Worm (Caenorhabditis elegans) whole organism, L4/young adult: ENCODE data around the gene srd-44.
"Not testable (repeated sequence)": the region's sequence is repeated elsewhere in the genome, so short reads cannot be mapped to it uniquely, and the experiment has no call there.

Experiments used
- W03F9.2 ChIP-seq: fragments of 150-350 bp; optimal IDR thresholded peaks from 2 replicates; lab custom pipeline; 2014; ENCODE audit warnings: missing biosample characterization, missing genetic modification characterization
- dao-5 ChIP-seq: sonication (generic microtip); optimal IDR thresholded peaks from 2 replicates; lab custom pipeline; 2016; ENCODE audit warnings: missing genotype, missing genetic modification characterization, moderate library complexity, missing compliant biosample characterization
- him-1 ChIP-seq: sonication (generic microtip); optimal IDR thresholded peaks from 2 replicates; lab custom pipeline; 2016; ENCODE audit warnings: missing genotype, missing genetic modification reagents, missing genetic modification characterization, missing compliant biosample characterization

Gene srd-44

DNA sequence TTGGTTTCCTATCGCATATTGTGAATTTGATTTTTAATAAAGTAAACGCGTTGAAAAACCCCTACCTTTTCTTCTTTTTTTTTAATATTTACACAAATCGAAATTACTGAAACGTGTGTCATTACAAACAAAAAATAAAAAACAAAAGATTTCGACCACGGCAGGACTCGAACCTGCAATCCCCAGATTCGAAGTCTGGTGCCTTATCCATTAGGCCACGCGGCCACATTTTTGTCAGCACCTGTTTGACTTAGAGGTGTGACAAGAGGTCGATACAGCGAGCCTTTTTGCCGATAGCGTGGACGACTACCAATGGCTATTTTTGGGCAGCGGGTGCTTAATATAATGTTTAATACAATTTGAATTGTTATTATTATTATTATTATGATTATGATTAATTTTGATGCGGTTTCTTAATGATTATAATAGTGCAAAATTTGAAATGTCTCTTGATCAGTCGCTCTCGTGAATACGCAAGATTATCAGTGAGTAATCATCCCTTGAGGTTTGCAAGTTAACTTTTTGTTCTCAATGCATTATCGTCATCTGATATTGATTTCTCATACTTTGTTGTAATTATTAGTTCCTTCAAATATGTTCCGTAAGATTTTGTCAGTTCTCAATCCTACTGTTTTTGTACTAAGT is at the start of gene srd-44:
Gene srd-44 (plus strand): TSS at position 595 of the 645 bp plus-strand sequence.
- no peak for TF ChIP-seq dao-5 (tag; lab: Kevin White, UChicago)
- TF ChIP-seq him-1 (tag; lab: Kevin White, UChicago) = no peak
- no peak for TF ChIP-seq W03F9.2 (tag; lab: Kevin White, UChicago)

DNA sequence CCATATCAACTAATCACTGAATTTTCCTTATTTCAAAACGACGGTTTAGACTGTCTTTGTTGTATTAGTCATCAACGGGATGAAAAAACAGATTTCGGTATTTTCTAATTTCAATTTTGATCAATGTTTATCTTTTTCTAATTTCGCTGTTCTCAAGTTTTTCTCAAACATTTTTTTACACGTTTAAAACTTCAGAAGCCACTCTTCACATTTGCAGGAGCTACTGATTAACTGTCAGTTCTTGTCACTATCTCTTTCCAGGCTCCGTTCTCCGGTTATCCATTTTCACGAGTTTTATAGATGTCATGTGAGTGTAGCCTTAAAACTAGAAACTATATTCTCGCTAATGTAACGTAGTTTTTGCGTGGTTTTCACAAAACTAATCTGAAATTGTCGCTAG is 47.7 kb upstream of the srd-44 start, which contains the start of gene C04B4.4:
Gene C04B4.4 (plus strand): TSS at position 301 of the 400 bp plus-strand sequence.
- TF ChIP-seq W03F9.2 (tag; lab: Kevin White, UChicago) (no peak), him-1 (tag; lab: Kevin White, UChicago) (no peak), dao-5 (tag; lab: Kevin White, UChicago) (no peak)

DNA sequence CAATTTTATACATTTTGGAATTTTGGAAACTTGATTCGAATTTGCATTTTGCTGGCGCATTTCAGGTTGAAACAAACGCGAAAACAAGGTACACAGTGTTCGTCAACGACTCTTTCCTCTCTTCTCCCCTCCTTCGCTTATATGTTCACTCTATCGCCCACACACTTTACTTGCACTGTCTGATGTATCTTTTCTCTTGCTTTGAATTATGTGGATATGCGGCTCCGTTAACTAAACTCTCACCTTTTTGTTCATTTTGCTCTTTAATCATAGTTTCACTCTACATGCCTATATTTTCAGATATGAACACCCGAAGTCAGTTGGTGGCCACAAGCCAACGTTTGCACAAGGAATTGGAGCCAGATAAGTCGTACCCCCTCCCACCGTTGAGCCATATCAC is 44.0 kb upstream of the srd-44 start, which contains the start of gene W06D11.1:
Gene W06D11.1 (plus strand): TSS at position 301 of the 400 bp plus-strand sequence.
- no peak for TF ChIP-seq him-1 (tag; lab: Kevin White, UChicago)
- TF ChIP-seq dao-5 (tag; lab: Kevin White, UChicago) = no peak
- no peak for TF ChIP-seq W03F9.2 (tag; lab: Kevin White, UChicago)

DNA sequence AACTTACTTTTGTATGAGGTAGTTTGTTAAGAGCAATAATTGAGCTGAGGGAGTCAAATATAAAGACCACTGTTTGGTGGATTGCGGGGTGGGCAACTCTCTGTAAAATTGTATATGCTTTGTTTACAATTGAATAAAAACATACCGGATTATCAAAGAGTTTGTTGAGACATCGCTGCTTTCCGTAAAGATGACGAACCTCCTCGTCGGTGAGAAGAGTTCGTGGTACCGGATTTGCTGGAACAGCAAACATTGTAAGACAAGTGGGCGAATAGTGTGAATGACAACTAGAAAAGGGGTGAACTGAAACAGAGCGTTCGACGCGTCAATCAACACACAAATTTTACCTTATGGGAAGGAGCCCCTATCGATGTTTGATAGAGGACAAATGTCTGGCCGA is 41.8 kb upstream of the srd-44 start, which contains the start of gene W06D11.2:
Gene W06D11.2 (minus strand): TSS at position 339 of the 400 bp plus-strand sequence.
- no peak for TF ChIP-seq him-1 (tag; lab: Kevin White, UChicago)
- TF ChIP-seq W03F9.2 (tag; lab: Kevin White, UChicago) = no peak
- no peak for TF ChIP-seq dao-5 (tag; lab: Kevin White, UChicago)

ce11 chrX:12298324-12298723 is 39.9 kb upstream of the srd-44 start, which contains the start of gene W06D11.3:
Gene W06D11.3, plus strand, starts transcription at chrX:12298683.
- TF ChIP-seq W03F9.2 (tag; lab: Kevin White, UChicago) (no peak), him-1 (tag; lab: Kevin White, UChicago) (no peak), dao-5 (tag; lab: Kevin White, UChicago) (no peak)

DNA sequence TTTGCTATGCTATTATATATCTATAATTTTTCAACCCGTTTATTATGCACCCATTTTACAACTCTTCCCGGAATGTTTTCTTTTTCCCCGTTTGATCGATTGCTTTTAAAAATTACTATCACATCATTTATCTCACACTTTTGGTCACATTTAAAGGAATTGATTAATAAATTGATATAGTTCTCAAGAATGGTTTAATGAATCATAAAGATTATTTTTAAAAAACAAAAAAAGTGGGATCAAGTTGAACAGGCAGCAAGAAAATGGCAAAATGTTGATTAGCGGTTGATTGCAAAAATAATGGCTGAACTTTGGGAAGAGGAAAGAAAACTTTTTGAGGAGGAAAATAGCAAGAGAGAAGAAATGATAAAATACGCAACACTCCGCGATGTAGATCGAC is 38.4 kb upstream of the srd-44 start, which contains the start of gene W06D11.5:
Gene W06D11.5 (plus strand): TSS at position 301 of the 400 bp plus-strand sequence.
- no peak for TF ChIP-seq dao-5 (tag; lab: Kevin White, UChicago)
- no peak for TF ChIP-seq W03F9.2 (tag; lab: Kevin White, UChicago)
- no peak for TF ChIP-seq him-1 (tag; lab: Kevin White, UChicago)

DNA sequence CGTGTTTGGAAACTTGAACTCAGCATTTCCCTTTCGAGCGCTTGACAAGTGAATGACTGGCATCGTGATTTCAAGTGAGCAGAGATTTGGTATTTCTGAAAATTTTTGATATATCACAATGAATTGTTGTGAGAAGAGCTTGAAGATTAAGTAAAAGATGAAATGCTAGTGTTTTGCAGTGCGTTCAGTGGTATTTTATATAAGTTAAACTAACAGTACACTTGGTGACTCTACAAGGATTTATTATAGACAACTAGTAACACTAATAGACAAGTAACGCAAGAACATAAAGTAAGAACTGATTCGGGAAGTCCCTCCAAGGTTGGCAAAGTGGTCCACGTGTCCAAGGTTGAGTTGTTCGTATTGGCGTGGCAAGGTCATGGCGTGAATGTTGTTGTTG is 35.5 kb upstream of the srd-44 start, which contains the start of gene dot-1.3:
Gene dot-1.3 (minus strand): TSS at position 101 of the 400 bp plus-strand sequence.
- not testable (repeated sequence) for TF ChIP-seq W03F9.2, dao-5, him-1 (tag; lab: Kevin White, UChicago)

ce11 chrX:12304231-12304630 is 34.0 kb upstream of the srd-44 start:
- TF ChIP-seq dao-5 (tag; lab: Kevin White, UChicago) (no peak), W03F9.2 (tag; lab: Kevin White, UChicago) (no peak)

ce11 chrX:12306565-12306964 is 31.7 kb upstream of the srd-44 start, which contains the start of gene phf-32:
Gene phf-32, plus strand, starts transcription at chrX:12306865.
- TF ChIP-seq him-1 (tag; lab: Kevin White, UChicago) (no peak), W03F9.2 (tag; lab: Kevin White, UChicago) (no peak), dao-5 (tag; lab: Kevin White, UChicago) (no peak)

ce11 chrX:12308045-12308499 is 30.2 kb upstream of the srd-44 start, which contains the start of gene F17A2.16:
Gene F17A2.16, plus strand, starts transcription at chrX:12308449.
- not testable (repeated sequence) for TF ChIP-seq dao-5, W03F9.2, him-1 (tag; lab: Kevin White, UChicago)

DNA sequence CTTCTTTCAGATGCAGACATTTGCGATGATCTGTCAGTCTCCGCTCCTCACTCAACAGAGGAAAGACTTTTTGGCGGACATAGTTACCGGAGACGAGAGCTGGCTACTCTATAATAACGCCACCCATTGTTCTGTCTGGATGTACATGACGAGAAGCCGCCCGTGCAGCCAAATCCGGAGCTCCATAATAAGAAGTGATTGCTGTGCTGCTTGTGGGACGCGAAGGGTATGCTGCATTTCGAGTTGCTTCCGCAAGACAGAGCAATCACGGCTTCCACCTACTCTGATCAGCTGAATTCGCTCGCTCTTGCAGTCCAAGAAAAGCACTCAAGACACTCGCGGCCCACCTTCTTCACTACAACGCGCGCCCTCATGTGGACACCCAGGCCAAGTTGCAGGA is 24.5 kb upstream of the srd-44 start:
- TF ChIP-seq W03F9.2 (tag; lab: Kevin White, UChicago) (no peak), him-1 (tag; lab: Kevin White, UChicago) (no peak)

DNA sequence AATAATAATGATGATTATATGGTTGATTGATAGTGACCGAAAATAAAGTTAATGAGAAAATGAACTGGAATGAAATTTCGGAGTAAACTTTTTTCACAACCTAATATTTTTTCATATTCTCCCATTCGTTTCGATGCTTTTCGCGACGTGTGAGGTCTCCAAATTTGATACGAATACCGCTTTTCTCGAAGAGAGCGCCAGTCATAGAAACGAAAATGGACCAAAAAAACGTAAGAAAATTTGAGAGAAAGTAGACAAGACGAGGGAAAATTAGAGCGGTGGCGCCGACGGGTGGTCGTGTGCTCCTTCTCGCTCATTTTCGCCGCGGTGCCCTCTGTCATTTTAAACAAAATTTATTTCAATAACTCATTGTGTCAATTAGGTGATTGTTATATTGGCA is 23.8 kb upstream of the srd-44 start:
- no peak for TF ChIP-seq W03F9.2 (tag; lab: Kevin White, UChicago)
- TF ChIP-seq him-1 (tag; lab: Kevin White, UChicago) = no peak
- TF ChIP-seq dao-5 (tag; lab: Kevin White, UChicago) = no peak

- no peak for TF ChIP-seq W03F9.2 (tag; lab: Kevin White, UChicago)
- no peak for TF ChIP-seq him-1 (tag; lab: Kevin White, UChicago)
- TF ChIP-seq dao-5 (tag; lab: Kevin White, UChicago) = no peak
Measured at ce11 chrX:12315268-12315667, 23.0 kb upstream of the srd-44 start, which contains the start of gene xtr-2. Gene xtr-2, plus strand, starts transcription at chrX:12315568.
